Worm (Caenorhabditis elegans): ENCODE measurements around the gene odr-8.

The odr-8 gene

DNA sequence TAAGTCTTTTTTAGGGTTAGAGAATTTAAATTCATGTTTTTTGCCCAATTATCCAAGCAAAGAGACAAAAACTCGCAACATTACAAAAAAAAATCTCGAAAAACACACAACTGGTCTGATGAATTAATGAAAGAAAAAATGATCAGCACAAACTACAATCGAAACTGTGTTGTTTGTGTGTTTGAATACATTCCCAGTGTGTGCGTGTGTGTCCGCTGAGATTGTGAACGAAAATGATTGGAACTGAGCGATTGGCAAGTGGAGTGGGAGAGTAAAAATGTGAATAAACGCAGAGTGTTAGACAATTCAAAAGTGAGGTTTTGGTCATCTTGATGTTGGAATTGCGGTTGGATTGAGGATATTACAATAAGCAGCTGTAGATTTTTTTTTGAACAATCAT is 24.1 kb upstream of the odr-8 start:
- TF ChIP-seq ceh-88 (GFP tag; IDR thresholded peaks at IDR 0.05), result no peak
- no peak for TF ChIP-seq mdl-1 (tag; optimal IDR thresholded peaks at IDR 0.05)
- TF ChIP-seq efl-1 (optimal IDR thresholded peaks at IDR 0.05), result no peak
- TF ChIP-seq efl-1 (GFP tag; optimal IDR thresholded peaks at IDR 0.05 in 1 of 2), result peak in 1 of 2 experiments; percentile 62
- peak; percentile 56 for TF ChIP-seq lin-14 (GFP tag; optimal IDR thresholded peaks at IDR 0.05)
- TF ChIP-seq snu-23 (GFP tag; optimal IDR thresholded peaks at IDR 0.05), result peak; percentile 12
- TF ChIP-seq lin-35 (GFP tag; optimal IDR thresholded peaks at IDR 0.05), result no peak
- peak; percentile 48 for TF ChIP-seq blmp-1 (tag; optimal IDR thresholded peaks at IDR 0.05)
- TF ChIP-seq skn-1 (tag; optimal IDR thresholded peaks at IDR 0.05), result no peak

DNA sequence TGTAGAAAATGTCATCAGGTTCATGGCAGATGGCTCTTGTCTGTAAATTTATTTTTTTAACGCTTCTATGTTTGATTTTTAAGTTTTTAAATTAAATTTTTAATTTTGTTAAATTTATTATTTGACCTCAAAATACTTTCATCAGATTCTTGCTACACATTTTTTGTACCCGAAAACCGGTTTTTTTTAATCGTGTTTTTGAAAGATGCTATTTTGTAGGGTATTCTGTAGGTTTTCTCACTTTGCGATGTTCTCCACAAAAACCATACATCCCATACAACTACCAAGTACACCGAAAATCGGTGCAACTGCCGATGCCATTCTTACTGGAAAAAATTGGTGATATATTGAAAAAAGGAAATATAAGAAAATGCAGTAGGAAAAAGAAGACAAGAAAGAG is 23.4 kb upstream of the odr-8 start, which contains the start of gene nstp-2:
nstp-2 (minus strand) TSS at position 326 of the 400 bp plus-strand sequence.
- TF ChIP-seq ceh-63 (GFP tag; optimal IDR thresholded peaks at IDR 0.05) (no peak), blmp-1 (tag; optimal IDR thresholded peaks at IDR 0.05) (no peak), ztf-4 (tag; optimal IDR thresholded peaks at IDR 0.05) (no peak), nhr-85 (tag) (peak; percentile 61), lin-13 (GFP tag; optimal IDR thresholded peaks at IDR 0.05) (no peak), swsn-7 (tag; optimal IDR thresholded peaks at IDR 0.05) (no peak), fkh-8 (tag; optimal IDR thresholded peaks at IDR 0.05) (no peak), nhr-237 (tag; optimal IDR thresholded peaks at IDR 0.05) (no peak), ama-1 (optimal IDR thresholded peaks at IDR 0.05) (no peak), grh-1 (GFP tag; IDR thresholded peaks at IDR 0.05) (peak; percentile 63), C34B4.2 (tag; optimal IDR thresholded peaks at IDR 0.05) (no peak), ces-1 (GFP tag; optimal IDR thresholded peaks at IDR 0.05) (no peak)

DNA sequence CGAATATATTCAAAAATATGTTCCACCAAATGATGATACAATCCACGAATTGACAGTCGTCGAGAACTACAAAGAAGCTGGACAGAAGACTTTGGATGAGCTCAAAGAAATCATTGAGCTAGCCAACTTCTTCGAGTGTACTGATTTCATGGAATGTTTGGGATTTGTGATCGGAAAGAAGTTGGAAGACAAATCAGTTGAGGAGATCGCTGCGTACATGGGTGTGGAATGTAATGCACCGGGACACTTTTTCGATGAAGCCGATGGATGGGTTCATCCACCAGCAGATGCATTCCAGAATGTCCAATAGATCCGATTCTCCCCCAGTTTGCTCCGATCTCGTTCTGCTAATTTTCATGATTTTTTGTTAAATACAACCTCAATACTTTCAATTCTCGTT is 21.0 kb upstream of the odr-8 start:
- no peak for TF ChIP-seq lsy-2 (tag; optimal IDR thresholded peaks at IDR 0.05)
- TF ChIP-seq efl-1 (optimal IDR thresholded peaks at IDR 0.05), result no peak
- TF ChIP-seq efl-1 (GFP tag; optimal IDR thresholded peaks at IDR 0.05 in 1 of 2), result peak in 1 of 2 experiments; percentile 43

DNA sequence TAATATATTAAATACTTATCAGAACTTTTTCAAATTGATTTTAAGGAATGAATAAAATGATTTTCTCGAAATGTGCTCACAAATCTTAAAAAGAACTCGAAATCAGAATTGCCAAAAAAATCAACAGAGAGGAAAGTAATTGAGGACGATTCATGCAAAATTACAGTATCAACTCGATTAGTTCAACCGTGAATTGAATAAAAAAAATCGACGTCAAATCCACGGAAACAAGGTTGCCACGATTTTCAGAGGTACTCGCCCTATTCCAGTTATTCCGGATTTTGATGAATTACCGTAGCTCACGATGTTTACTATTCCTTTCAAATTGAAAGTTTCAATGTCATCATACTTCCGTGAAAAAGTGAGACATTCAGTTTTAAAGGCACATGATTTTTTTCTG is 19.9 kb upstream of the odr-8 start, which contains the start of gene F15B10.3:
F15B10.3 (plus strand) TSS at position 301 of the 400 bp plus-strand sequence.
- TF ChIP-seq fkh-8 (tag; optimal IDR thresholded peaks at IDR 0.05) (no peak), efl-1 (optimal IDR thresholded peaks at IDR 0.05) (no peak), efl-1 (GFP tag; optimal IDR thresholded peaks at IDR 0.05 in 1 of 2) (no peak), elt-2 (tag; optimal IDR thresholded peaks at IDR 0.05) (no peak), jun-1 (tag; optimal IDR thresholded peaks at IDR 0.05) (no peak)

DNA sequence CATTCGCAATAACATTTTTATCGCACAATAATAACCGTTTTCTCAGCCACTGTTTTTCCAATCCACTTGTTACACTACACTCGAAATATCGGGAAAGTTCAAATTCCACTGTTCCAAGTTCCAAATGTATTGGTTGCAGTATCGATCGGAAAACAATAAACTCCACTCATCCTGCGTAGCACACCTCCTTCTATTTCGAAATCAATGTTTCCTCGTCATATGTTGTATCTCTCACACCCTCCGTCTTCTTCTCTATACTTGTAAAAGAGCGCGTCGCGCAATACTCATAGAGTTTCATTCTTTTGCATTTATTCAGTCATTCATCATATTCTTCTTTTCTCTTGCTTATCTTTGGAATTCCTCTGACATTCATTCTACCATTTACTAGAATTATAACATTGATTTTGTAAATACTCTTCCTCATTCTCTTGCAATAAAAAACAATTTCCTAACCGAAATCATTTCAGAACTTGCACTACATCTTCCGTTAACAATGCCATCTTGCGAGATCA is 18.8 kb upstream of the odr-8 start, which contains the start of gene sup-36:
sup-36 (plus strand) TSS at position 462 of the 512 bp plus-strand sequence.
- TF ChIP-seq C04F5.9 (tag; optimal IDR thresholded peaks at IDR 0.05) (no peak), dpl-1 (GFP tag; optimal IDR thresholded peaks at IDR 0.05) (peak in 1 of 3 experiments; percentile 1), nhr-19 (GFP tag; conservative IDR thresholded peaks at IDR 0.05) (no peak), ztf-4 (tag; optimal IDR thresholded peaks at IDR 0.05) (no peak), blmp-1 (tag; optimal IDR thresholded peaks at IDR 0.05) (no peak), lin-35 (GFP tag; optimal IDR thresholded peaks at IDR 0.05) (peak in 1 of 2 experiments; percentile 45), hpl-2 (GFP tag; optimal IDR thresholded peaks at IDR 0.05) (no peak), C34B4.2 (tag; optimal IDR thresholded peaks at IDR 0.05) (no peak), ceh-88 (GFP tag; IDR thresholded peaks at IDR 0.05) (no peak), nhr-28 (tag; optimal IDR thresholded peaks at IDR 0.05) (no peak), nhr-77 (tag; optimal IDR thresholded peaks at IDR 0.05) (no peak), ceh-90 (tag; optimal IDR thresholded peaks at IDR 0.05) (no peak), unc-30 (tag; optimal IDR thresholded peaks at IDR 0.05) (no peak), aha-1 (tag; optimal IDR thresholded peaks at IDR 0.05) (no peak), fkh-8 (tag; optimal IDR thresholded peaks at IDR 0.05) (no peak), nhr-237 (tag; optimal IDR thresholded peaks at IDR 0.05) (no peak), unc-62 (GFP tag; optimal IDR thresholded peaks at IDR 0.05) (no peak), rnt-1 (tag; optimal IDR thresholded peaks at IDR 0.05) (peak; percentile 29), mab-9 (GFP tag; IDR thresholded peaks at IDR 0.05) (no peak), nhr-90 (tag; optimal IDR thresholded peaks at IDR 0.05; ENCODE audit: poor library complexity) (no peak), isw-1 (GFP tag; IDR thresholded peaks at IDR 0.05) (no peak), fkh-4 (tag; optimal IDR thresholded peaks at IDR 0.05; ENCODE audit: borderline replicate concordance) (no peak), efl-1 (optimal IDR thresholded peaks at IDR 0.05) (peak; percentile 21 to 25), efl-1 (GFP tag; optimal IDR thresholded peaks at IDR 0.05 in 1 of 2) (peak; percentile 22 to 31), ets-5 (GFP tag; IDR thresholded peaks at IDR 0.05) (no peak), snu-23 (GFP tag; optimal IDR thresholded peaks at IDR 0.05) (peak; percentile 28), unc-130 (tag; optimal IDR thresholded peaks at IDR 0.05) (no peak), sup-37 (GFP tag; optimal IDR thresholded peaks at IDR 0.05) (no peak), efl-3 (GFP tag; optimal IDR thresholded peaks at IDR 0.05) (no peak), aly-2 (tag; optimal IDR thresholded peaks at IDR 0.05) (no peak), ceh-8 (GFP tag; optimal IDR thresholded peaks at IDR 0.05) (no peak)
